Fruit fly (Drosophila melanogaster) whole organism, prepupa: ENCODE data around the gene CG42272.

ENCODE experiments used
- CG8632 ChIP-seq: fragments of 200-800 bp; sonication (Bioruptor generic); optimal IDR thresholded peaks from 3 replicates; lab custom pipeline; 2016; ENCODE audit warnings: missing biosample characterization, missing genetic modification characterization
- OdsH ChIP-seq: fragments of 200-800 bp; sonication (Bioruptor generic); optimal IDR thresholded peaks from 3 replicates; lab custom pipeline; 2016; ENCODE audit warnings: missing biosample characterization, missing genetic modification characterization
- Sox102F ChIP-seq: fragments of 200-800 bp; sonication (Bioruptor generic); optimal IDR thresholded peaks from 2 replicates; lab custom pipeline; 2016; ENCODE audit warnings: missing biosample characterization, mild to moderate bottlenecking, missing genetic modification characterization

DNA sequence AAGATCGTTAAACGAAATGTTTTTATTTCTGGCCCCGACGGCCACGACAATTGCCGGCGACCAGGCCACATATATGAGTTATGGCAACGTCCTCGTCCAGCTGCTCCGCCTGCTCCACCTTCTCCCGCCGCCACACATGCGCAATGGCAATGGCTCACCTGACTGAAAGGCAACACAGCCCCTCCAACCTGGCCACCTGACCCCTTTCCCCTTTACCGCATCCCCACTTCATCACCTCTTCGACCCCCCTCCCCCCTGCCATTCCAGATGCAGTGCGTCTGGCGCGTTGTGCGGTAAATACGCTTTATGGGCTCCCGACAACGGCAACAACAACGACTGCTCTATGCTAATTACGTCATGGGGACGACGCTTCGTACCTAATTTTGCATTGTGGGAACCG is 30.9 kb downstream of the CG42272 start:
- no peak for TF ChIP-seq OdsH (GFP tag; lab: Kevin White, UChicago)
- no peak for TF ChIP-seq Sox102F
- TF ChIP-seq CG8632 (GFP tag; lab: Kevin White, UChicago), result no peak
